Worm (Caenorhabditis elegans): ENCODE measurements around the gene F13E9.11.

The F13E9.11 gene

DNA sequence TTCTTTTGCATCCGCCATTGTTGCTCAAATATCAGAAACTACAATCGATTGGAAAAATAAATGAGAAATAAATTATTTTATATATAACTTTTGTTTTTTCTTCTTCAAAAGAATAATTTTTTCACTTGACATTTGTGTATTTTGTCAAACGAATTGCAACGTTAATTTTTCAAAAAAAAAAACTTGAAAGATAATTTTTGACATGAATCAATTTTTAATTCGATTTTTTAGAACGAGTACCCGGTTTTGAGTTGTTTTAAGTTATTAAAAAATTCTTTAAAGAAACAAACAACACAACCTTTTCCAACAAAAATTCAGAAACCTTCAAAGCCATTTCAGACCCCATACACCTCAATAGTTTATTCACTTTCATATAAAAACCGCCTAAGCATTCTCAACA, 15.3 kb upstream of the F13E9.11 start, which contains the start of gene F13E9.5:
Gene F13E9.5 (minus strand): TSS at position 101 of the 400 bp plus-strand sequence.
- TF ChIP-seq ref-2 (tag; optimal IDR thresholded peaks at IDR 0.05) (no peak), ceh-2 (tag; optimal IDR thresholded peaks at IDR 0.05) (no peak), elt-4 (tag; optimal IDR thresholded peaks at IDR 0.05) (no peak), pqm-1 (tag; optimal IDR thresholded peaks at IDR 0.05) (no peak), eyg-1 (tag; optimal IDR thresholded peaks at IDR 0.05) (no peak)

DNA sequence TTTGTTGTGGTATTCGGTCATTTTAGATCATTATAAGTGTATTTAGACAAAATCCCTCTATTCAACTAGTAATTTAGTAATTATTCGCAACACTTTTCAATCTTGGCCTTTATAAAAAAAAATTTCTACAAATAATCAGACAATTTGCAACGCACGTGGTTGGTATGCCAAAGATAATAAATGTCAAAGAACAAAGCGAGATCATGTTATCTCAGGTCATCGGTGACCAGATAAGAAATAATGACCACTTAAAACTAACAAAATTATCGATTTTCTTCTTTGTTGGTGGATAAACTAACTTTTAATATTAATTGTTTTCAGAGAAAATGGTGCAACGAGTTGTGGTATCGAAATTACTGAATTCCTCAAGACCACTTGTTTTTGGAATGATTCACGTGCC, 12.3 kb upstream of the F13E9.11 start, which contains the start of gene F13E9.13:
Gene F13E9.13 (plus strand): TSS at position 317 of the 400 bp plus-strand sequence.
- TF ChIP-seq elt-2 (tag; optimal IDR thresholded peaks at IDR 0.05): peak; percentile 86
- no peak for TF ChIP-seq pros-1 (tag; optimal IDR thresholded peaks at IDR 0.05)

DNA sequence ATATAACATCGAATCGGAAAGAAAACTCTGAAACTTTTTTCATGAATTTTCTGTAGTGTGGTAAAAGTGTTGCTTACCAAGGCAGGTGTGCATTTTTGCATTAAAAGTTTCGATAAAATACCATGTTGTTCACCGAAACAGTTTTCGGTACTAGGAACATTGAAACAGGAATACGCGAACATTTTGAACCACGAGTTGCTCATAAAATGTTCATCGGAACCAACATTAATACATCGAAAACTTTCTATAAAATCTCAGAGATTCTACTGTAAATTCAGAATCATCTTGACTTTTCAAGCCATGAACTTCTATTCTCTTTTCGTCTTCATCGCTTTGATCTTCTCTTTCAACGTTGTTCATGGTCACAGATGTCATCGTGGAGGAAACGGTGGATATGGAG, 11.3 kb upstream of the F13E9.11 start, which contains the start of gene fipr-15:
Gene fipr-15 (plus strand): TSS at position 301 of the 400 bp plus-strand sequence.
- no peak for TF ChIP-seq elt-4 (tag; optimal IDR thresholded peaks at IDR 0.05)
- no peak for TF ChIP-seq pax-1 (tag; optimal IDR thresholded peaks at IDR 0.05)
- no peak for TF ChIP-seq che-1 (tag; optimal IDR thresholded peaks at IDR 0.05)
- TF ChIP-seq lim-6 (tag; optimal IDR thresholded peaks at IDR 0.05): no peak
- TF ChIP-seq F13H6.1 (tag; optimal IDR thresholded peaks at IDR 0.05): no peak
- TF ChIP-seq elt-2 (tag; optimal IDR thresholded peaks at IDR 0.05): no peak
- no peak for TF ChIP-seq npax-4 (tag; optimal IDR thresholded peaks at IDR 0.05)
- TF ChIP-seq eyg-1 (tag; optimal IDR thresholded peaks at IDR 0.05): no peak
- TF ChIP-seq ref-2 (tag; optimal IDR thresholded peaks at IDR 0.05): no peak
- TF ChIP-seq unc-55 (GFP tag; optimal IDR thresholded peaks at IDR 0.05): no peak
- TF ChIP-seq dve-1 (tag; optimal IDR thresholded peaks at IDR 0.05): no peak
- TF ChIP-seq T23F11.4 (GFP tag; optimal IDR thresholded peaks at IDR 0.05): no peak
- no peak for TF ChIP-seq ahr-1 (tag; optimal IDR thresholded peaks at IDR 0.05)
- no peak for TF ChIP-seq sox-2 (GFP tag; IDR thresholded peaks at IDR 0.05)

DNA sequence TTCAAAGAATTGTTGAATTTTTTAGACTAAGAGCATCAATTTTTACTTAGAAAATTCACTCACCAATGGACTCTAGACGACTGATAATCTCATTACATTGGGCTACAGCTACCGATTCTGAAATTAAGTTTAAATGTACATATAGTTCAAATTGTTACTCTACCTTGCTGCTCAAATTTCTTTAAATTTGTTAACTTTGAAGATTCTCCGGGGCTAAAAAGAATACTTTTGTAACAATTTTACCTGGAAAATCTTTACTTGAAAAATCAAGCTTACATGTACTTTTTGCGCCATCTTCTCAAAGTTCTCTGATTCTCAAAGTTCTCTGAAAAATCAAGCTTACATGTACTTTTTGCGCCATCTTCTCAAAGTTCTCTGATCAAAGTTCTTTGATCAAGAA, 10.6 kb upstream of the F13E9.11 start, which contains the start of gene sdz-13:
Gene sdz-13 (minus strand): TSS at position 101 of the 400 bp plus-strand sequence.
- TF ChIP-seq hlh-6 (tag; optimal IDR thresholded peaks at IDR 0.05) (no peak), ets-4 (tag; optimal IDR thresholded peaks at IDR 0.05) (no peak), hlh-13 (GFP tag; optimal IDR thresholded peaks at IDR 0.05) (no peak), ama-1 (optimal IDR thresholded peaks at IDR 0.05) (no peak), hlh-8 (tag; optimal IDR thresholded peaks at IDR 0.05) (no peak), che-1 (tag; optimal IDR thresholded peaks at IDR 0.05) (no peak), lin-11 (tag; optimal IDR thresholded peaks at IDR 0.05) (no peak), Y22D7AL.16 (tag; optimal IDR thresholded peaks at IDR 0.05) (no peak), gmeb-2 (tag; optimal IDR thresholded peaks at IDR 0.05) (no peak), ceh-6 (GFP tag; optimal IDR thresholded peaks at IDR 0.05) (no peak), syd-9 (tag; optimal IDR thresholded peaks at IDR 0.05) (no peak), ceh-9 (tag; optimal IDR thresholded peaks at IDR 0.05) (no peak), dmd-4 (tag; optimal IDR thresholded peaks at IDR 0.05; ENCODE audit: borderline replicate concordance) (no peak), ceh-31 (tag; optimal IDR thresholded peaks at IDR 0.05) (no peak), hlh-15 (tag; optimal IDR thresholded peaks at IDR 0.05) (no peak), pag-3 (tag; optimal IDR thresholded peaks at IDR 0.05; ENCODE audit: borderline replicate concordance) (no peak), pax-1 (tag; optimal IDR thresholded peaks at IDR 0.05) (no peak), F13H6.1 (tag; optimal IDR thresholded peaks at IDR 0.05) (no peak), ceh-19 (GFP tag; optimal IDR thresholded peaks at IDR 0.05) (no peak), odd-2 (tag; optimal IDR thresholded peaks at IDR 0.05) (no peak)

DNA sequence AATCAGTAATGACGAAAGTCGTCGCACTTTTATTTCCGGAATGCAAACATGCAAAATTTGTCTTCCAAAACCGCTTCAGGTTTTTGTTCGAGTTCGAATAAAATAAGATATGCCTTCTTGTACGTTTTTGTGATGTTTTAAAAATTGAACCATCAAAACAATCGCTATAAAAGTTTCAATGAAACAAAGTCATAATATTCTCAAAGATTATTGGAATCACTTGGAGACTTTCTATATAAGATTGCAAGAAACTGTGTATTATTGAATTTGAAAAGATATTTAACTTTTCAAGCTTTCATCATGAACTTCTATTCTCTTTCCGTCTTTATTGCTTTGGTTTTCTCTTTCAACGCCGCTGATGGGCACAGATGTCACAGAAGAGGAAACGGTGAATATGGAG, 7.9 kb upstream of the F13E9.11 start, which contains the start of gene fipr-14:
Gene fipr-14 (plus strand): TSS at position 301 of the 400 bp plus-strand sequence.
- TF ChIP-seq hlh-15 (tag; optimal IDR thresholded peaks at IDR 0.05): no peak

Measured in whole organism, late embryonic.